Worm (Caenorhabditis elegans) whole organism, young adult: ENCODE data around the gene frm-8.

Experiments
- B0019.2 ChIP-seq: fragments of 200-800 bp; sonication (Bioruptor generic); conservative IDR thresholded peaks from 2 replicates; pipeline ENCODE4 v1.3.6; 2022; ENCODE audit warnings: missing genetic modification reagents, missing genetic modification characterization, missing compliant biosample characterization
- B0035.1 ChIP-seq: sonication (generic microtip); optimal IDR thresholded peaks from 2 replicates; lab custom pipeline; 2016; ENCODE audit warnings: missing genetic modification characterization, mild to moderate bottlenecking, missing compliant biosample characterization, missing genotype, missing genetic modification reagents
- F22D6.2 ChIP-seq: sonication (generic microtip); optimal IDR thresholded peaks from 2 replicates; lab custom pipeline; 2016; ENCODE audit warnings: mild to moderate bottlenecking, missing genetic modification characterization, missing compliant biosample characterization
- F49E8.2 ChIP-seq: sonication (generic microtip); optimal IDR thresholded peaks from 3 replicates; lab custom pipeline; 2017; ENCODE audit warnings: missing genetic modification characterization, mild to moderate bottlenecking, missing compliant biosample characterization, antibody characterized with exemption, moderate library complexity; ENCODE audit not compliant: insufficient read depth
- K11D2.4 ChIP-seq: fragments of 200-800 bp; sonication (Bioruptor generic); IDR thresholded peaks from 2 replicates; pipeline ENCODE4 v1.3.6; 2022; ENCODE audit warnings: missing genetic modification reagents, missing genetic modification characterization, missing compliant biosample characterization
- K12H6.12 ChIP-seq: fragments of 200-800 bp; sonication (Bioruptor generic); optimal IDR thresholded peaks from 2 replicates; lab custom pipeline; 2018; ENCODE audit warnings: mild to moderate bottlenecking, missing genetic modification characterization, missing compliant biosample characterization
- Y56A3A.18 ChIP-seq: fragments of 200-800 bp; sonication (Bioruptor generic); IDR thresholded peaks from 2 replicates; pipeline ENCODE4 v1.3.6; 2022; ENCODE audit warnings: missing genetic modification reagents, missing genetic modification characterization, missing compliant biosample characterization
- aptf-2 ChIP-seq: fragments of 200-800 bp; sonication (Bioruptor generic); conservative IDR thresholded peaks from 2 replicates; pipeline ENCODE4 v1.3.6; 2022; ENCODE audit warnings: missing genetic modification reagents, missing genetic modification characterization, missing compliant biosample characterization
- attf-5 ChIP-seq: fragments of 200-800 bp; sonication (Bioruptor generic); optimal IDR thresholded peaks from 2 replicates; lab custom pipeline; 2018; ENCODE audit warnings: mild to moderate bottlenecking, missing genetic modification characterization, missing compliant biosample characterization
- ceh-40 ChIP-seq: fragments of 200-800 bp; sonication (Bioruptor generic); IDR thresholded peaks from 2 replicates; pipeline ENCODE4 v1.3.6; 2022; ENCODE audit warnings: missing genetic modification characterization, missing compliant biosample characterization
- ceh-58 ChIP-seq: fragments of 200-800 bp; sonication (Bioruptor generic); IDR thresholded peaks from 2 replicates; pipeline ENCODE4 v1.3.6; 2022; ENCODE audit warnings: missing genetic modification characterization, missing compliant biosample characterization
- ceh-91 ChIP-seq: fragments of 200-800 bp; sonication (Bioruptor generic); IDR thresholded peaks from 2 replicates; pipeline ENCODE4 v1.3.6; 2022; ENCODE audit warnings: missing genetic modification reagents, missing genetic modification characterization, missing compliant biosample characterization
- dpl-1 ChIP-seq: fragments of 150-350 bp; optimal IDR thresholded peaks from 2 replicates; lab custom pipeline; 2014; ENCODE audit warnings: missing biosample characterization, missing genetic modification reagents, missing genetic modification characterization
- efl-1 ChIP-seq: fragments of 150-350 bp; optimal IDR thresholded peaks from 2 replicates; lab custom pipeline; 2014; ENCODE audit warnings: missing biosample characterization, missing genetic modification reagents, missing genetic modification characterization
- egrh-3 ChIP-seq: fragments of 200-800 bp; sonication (Bioruptor generic); IDR thresholded peaks from 2 replicates; pipeline ENCODE4 v1.3.6; 2022; ENCODE audit warnings: missing genetic modification reagents, missing genetic modification characterization, missing compliant biosample characterization
- ekl-4 ChIP-seq: fragments of 200-800 bp; sonication (Bioruptor generic); IDR thresholded peaks from 2 replicates; pipeline ENCODE4 v1.3.6; 2022; ENCODE audit warnings: missing genetic modification reagents, missing genetic modification characterization, missing compliant biosample characterization
- hmg-1.2 ChIP-seq: fragments of 200-800 bp; sonication (Bioruptor generic); IDR thresholded peaks from 2 replicates; pipeline ENCODE4 v1.3.6; 2022; ENCODE audit warnings: missing genetic modification reagents, missing genetic modification characterization, missing compliant biosample characterization
- hmg-20 ChIP-seq: fragments of 200-800 bp; sonication (Bioruptor generic); IDR thresholded peaks from 2 replicates; pipeline ENCODE4 v1.3.6; 2022; ENCODE audit warnings: missing genetic modification reagents, missing genetic modification characterization, missing compliant biosample characterization
- let-607 ChIP-seq, 2 experiments: fragments of 200-800 bp in 1 of 2; sonication (Bioruptor generic) in 1 of 2; sonication (generic microtip) in 1 of 2; optimal IDR thresholded peaks; 2 replicates each; lab custom pipeline; 2016 to 2018; ENCODE audit warnings: mild to moderate bottlenecking in 2 of 2, missing compliant biosample characterization in 2 of 2, missing genetic modification characterization in 2 of 2, moderate library complexity in 2 of 2, missing genotype in 1 of 2
- madf-8 ChIP-seq: fragments of 200-800 bp; sonication (Bioruptor generic); conservative IDR thresholded peaks from 2 replicates; pipeline ENCODE4 v1.3.6; 2022; ENCODE audit warnings: missing genetic modification reagents, missing genetic modification characterization, missing compliant biosample characterization
- nfyb-1 ChIP-seq: fragments of 200-800 bp; sonication (Bioruptor generic); IDR thresholded peaks from 2 replicates; pipeline ENCODE4 v1.3.6; 2022; ENCODE audit warnings: missing genetic modification reagents, missing genetic modification characterization, missing compliant biosample characterization
- nhr-80 ChIP-seq: sonication (generic microtip); optimal IDR thresholded peaks from 2 replicates; lab custom pipeline; 2016; ENCODE audit warnings: missing genetic modification characterization, missing compliant biosample characterization
- pbrm-1 ChIP-seq: fragments of 200-800 bp; sonication (Bioruptor generic); IDR thresholded peaks from 2 replicates; pipeline ENCODE4 v1.3.6; 2022; ENCODE audit warnings: missing genetic modification reagents, missing genetic modification characterization, missing compliant biosample characterization
- rcor-1 ChIP-seq: fragments of 200-800 bp; sonication (Bioruptor generic); IDR thresholded peaks from 2 replicates; pipeline ENCODE4 v1.3.6; 2022; ENCODE audit warnings: missing genetic modification reagents, missing genetic modification characterization, missing compliant biosample characterization
- rec-8 ChIP-seq, 2 experiments: sonication (generic microtip); optimal IDR thresholded peaks; 2 replicates each; lab custom pipeline; 2016; ENCODE audit warnings: mild to moderate bottlenecking in 2 of 2, missing genetic modification characterization in 2 of 2, missing genetic modification reagents in 2 of 2, missing genotype in 2 of 2, missing biosample characterization in 1 of 2, missing compliant biosample characterization in 1 of 2, moderate library complexity in 1 of 2
- snpc-1.1 ChIP-seq: sonication (generic microtip); optimal IDR thresholded peaks from 2 replicates; lab custom pipeline; 2017; ENCODE audit warnings: missing genetic modification characterization, mild to moderate bottlenecking, missing compliant biosample characterization, antibody characterized with exemption, moderate library complexity, missing genotype, missing genetic modification reagents; ENCODE audit not compliant: insufficient read depth
- somi-1 ChIP-seq: fragments of 200-800 bp; sonication (Bioruptor generic); optimal IDR thresholded peaks from 2 replicates; lab custom pipeline; 2018; ENCODE audit warnings: mild to moderate bottlenecking, missing genetic modification characterization, missing compliant biosample characterization
- tbx-9 ChIP-seq: sonication (generic microtip); optimal IDR thresholded peaks from 2 replicates; lab custom pipeline; 2016; ENCODE audit warnings: borderline replicate concordance, missing genetic modification characterization, inconsistent platforms, missing compliant biosample characterization
- zfh-2 ChIP-seq: fragments of 200-800 bp; sonication (Bioruptor generic); conservative IDR thresholded peaks from 2 replicates; pipeline ENCODE4 v1.3.6; 2022; ENCODE audit warnings: missing genetic modification reagents, missing genetic modification characterization, missing compliant biosample characterization
- ztf-25 ChIP-seq: fragments of 200-800 bp; sonication (Bioruptor generic); IDR thresholded peaks from 2 replicates; pipeline ENCODE4 v1.3.6; 2022; ENCODE audit warnings: missing genetic modification reagents, missing genetic modification characterization, missing compliant biosample characterization

The frm-8 gene

ce11 chrIII:3240893-3241292, 21.9 kb upstream of the frm-8 start (continued):
- TF ChIP-seq K11D2.4 (GFP tag; lab: Robert Waterston, UW) (no peak), ekl-4 (GFP tag; lab: Robert Waterston, UW) (no peak)

- TF ChIP-seq efl-1 (GFP tag; lab: Kevin White, UChicago), result no peak
- peak; percentile 74 for TF ChIP-seq zfh-2
- peak; percentile 19; the same call in 1 of the 2 replicates for TF ChIP-seq egrh-3 (GFP tag; lab: Robert Waterston, UW)
- no peak for TF ChIP-seq tbx-9 (tag; lab: Kevin White, UChicago)
- no peak for TF ChIP-seq snpc-1.1 (tag; lab: Kevin White, UChicago)
Observed at ce11 chrIII:3232650-3233152, 13.8 kb upstream of the frm-8 start, which contains the start of gene Y53G8AL.1. Gene Y53G8AL.1, plus strand, starts transcription at chrIII:3233102.

ce11 chrIII:3224102-3224501, 5.2 kb upstream of the frm-8 start:
- TF ChIP-seq hmg-20 (GFP tag; lab: Robert Waterston, UW) (no peak), somi-1 (GFP tag; lab: Kevin White, UChicago) (no peak)

- TF ChIP-seq B0035.1 (tag; lab: Kevin White, UChicago) (no peak), attf-5 (GFP tag; lab: Kevin White, UChicago) (no peak), egrh-3 (GFP tag; lab: Robert Waterston, UW) (0 out of 2 replicates have a peak, but pooled peaks have one; percentile 17), let-607 (tag; optimal IDR thresholded peaks at IDR 0.05; lab: Kevin White, UChicago) (no peak), ceh-58 (GFP tag; lab: Robert Waterston, UW) (no peak), rcor-1 (GFP tag; lab: Robert Waterston, UW) (no peak), hmg-1.2 (GFP tag; lab: Robert Waterston, UW) (peak; percentile 78), rec-8 (tag; optimal IDR thresholded peaks at IDR 0.05; lab: Kevin White, UChicago) (no peak)
Observed at ce11 chrIII:3222707-3223106, 3.8 kb upstream of the frm-8 start.

DNA sequence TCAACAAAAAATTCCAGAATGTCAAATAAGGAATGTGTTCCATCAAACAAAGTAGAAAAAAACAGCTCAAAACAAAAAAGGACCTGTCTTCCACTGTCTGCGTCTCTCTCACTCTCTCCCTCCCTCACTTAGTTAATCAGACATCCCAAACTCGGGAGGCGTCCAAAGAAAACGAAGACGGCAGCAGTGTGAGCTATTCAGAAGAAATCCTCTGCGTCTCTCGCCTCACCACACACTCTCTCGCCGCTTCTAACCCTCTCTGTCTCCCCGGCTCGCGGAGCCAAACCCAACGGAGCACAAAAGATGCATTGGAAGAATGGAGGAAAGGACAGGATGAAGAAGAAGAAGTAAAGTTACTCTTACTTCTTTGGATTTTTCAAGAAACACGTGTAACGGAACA, 1.3 kb upstream of the frm-8 start:
- TF ChIP-seq B0019.2 (no peak), ceh-91 (GFP tag; lab: Robert Waterston, UW) (no peak), K12H6.12 (tag; lab: Kevin White, UChicago) (peak; percentile 19), F22D6.2 (no peak), pbrm-1 (0 out of 2 replicates have a peak, but pooled peaks have one; percentile 14), dpl-1 (GFP tag; lab: Kevin White, UChicago) (no peak), nfyb-1 (GFP tag; lab: Robert Waterston, UW) (0 out of 2 replicates have a peak, but pooled peaks have one; percentile 16), aptf-2 (GFP tag; lab: Robert Waterston, UW) (no peak), hmg-1.2 (GFP tag; lab: Robert Waterston, UW) (peak; percentile 73)

DNA sequence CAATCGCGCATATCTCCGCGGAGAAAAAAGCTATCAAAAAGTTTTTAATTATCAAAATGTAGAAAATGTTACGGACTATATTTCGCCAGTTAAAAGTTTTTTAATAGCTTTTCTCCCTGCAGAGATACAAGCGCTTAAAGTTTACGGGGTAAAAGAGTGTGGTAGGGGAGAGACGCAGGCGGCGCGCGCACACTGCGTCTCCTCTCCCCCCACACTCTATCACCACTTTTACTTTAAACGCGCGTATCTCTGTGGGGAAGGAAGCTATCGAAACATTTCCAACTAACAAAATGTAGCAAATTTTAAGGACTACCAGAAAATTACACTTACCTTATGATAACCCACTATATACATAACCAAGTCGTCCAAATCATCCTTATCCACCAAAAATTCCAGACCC, 15.4 kb downstream of the frm-8 start:
- TF ChIP-seq ceh-91 (GFP tag; lab: Robert Waterston, UW) (no peak), hmg-1.2 (GFP tag; lab: Robert Waterston, UW) (peak; percentile 90)
- TF ChIP-seq, all 124 proteins: peak for 1

ce11 chrIII:3200563-3200962, 18.4 kb downstream of the frm-8 start:
- no peak for TF ChIP-seq F49E8.2
- no peak for TF ChIP-seq nhr-80
- TF ChIP-seq madf-8 (GFP tag; lab: Robert Waterston, UW), result no peak
- no peak for TF ChIP-seq K12H6.12 (tag; lab: Kevin White, UChicago)
- TF ChIP-seq ceh-40, result no peak
- TF ChIP-seq Y56A3A.18 (GFP tag; lab: Robert Waterston, UW), result no peak
- TF ChIP-seq ztf-25 (GFP tag; lab: Robert Waterston, UW), result no peak
- no peak for TF ChIP-seq ceh-58 (GFP tag; lab: Robert Waterston, UW)
